Worm (Caenorhabditis elegans): ENCODE data around the gene R05A10.6.

R05A10.6 gene

ce11 chrIV:14137063-14137462 is 28.5 kb upstream of the R05A10.6 start, which contains the start of gene srz-31:
Gene srz-31 (plus strand): TSS chrIV:14137363.
- TF ChIP-seq ama-1 (optimal IDR thresholded peaks at IDR 0.05), result no peak
- TF ChIP-seq scrt-1 (GFP tag; IDR thresholded peaks at IDR 0.05), result no peak
- no peak for TF ChIP-seq sea-1 (GFP tag; conservative IDR thresholded peaks at IDR 0.05)
- no peak for TF ChIP-seq ets-7 (tag; optimal IDR thresholded peaks at IDR 0.05)
- TF ChIP-seq F13C5.2 (tag; optimal IDR thresholded peaks at IDR 0.05), result no peak

ce11 chrIV:14143042-14143441 is 22.5 kb upstream of the R05A10.6 start:
- no peak for TF ChIP-seq flt-1 (GFP tag; IDR thresholded peaks at IDR 0.05)
- TF ChIP-seq tbx-11 (GFP tag; IDR thresholded peaks at IDR 0.05), result no peak
- TF ChIP-seq tbx-37 (GFP tag; conservative IDR thresholded peaks at IDR 0.05), result no peak
- TF ChIP-seq pes-1 (GFP tag; IDR thresholded peaks at IDR 0.05), result no peak
- TF ChIP-seq aly-1 (tag; optimal IDR thresholded peaks at IDR 0.05), result no peak
- no peak for TF ChIP-seq F13C5.2 (tag; optimal IDR thresholded peaks at IDR 0.05)
- TF ChIP-seq ets-7 (tag; optimal IDR thresholded peaks at IDR 0.05), result no peak
- TF ChIP-seq tra-4 (tag; optimal IDR thresholded peaks at IDR 0.05), result no peak
- no peak for TF ChIP-seq hnd-1 (tag; optimal IDR thresholded peaks at IDR 0.05)
- TF ChIP-seq hmg-4 (GFP tag; optimal IDR thresholded peaks at IDR 0.05), result no peak
- no peak for TF ChIP-seq ama-1 (optimal IDR thresholded peaks at IDR 0.05)
- TF ChIP-seq hmbx-1 (tag; optimal IDR thresholded peaks at IDR 0.05), result no peak
- TF ChIP-seq sea-1 (GFP tag; conservative IDR thresholded peaks at IDR 0.05), result no peak
- TF ChIP-seq scrt-1 (GFP tag; IDR thresholded peaks at IDR 0.05), result no peak
- no peak for TF ChIP-seq ceh-13 (GFP tag; optimal IDR thresholded peaks at IDR 0.05)
- TF ChIP-seq B0310.2 (tag; optimal IDR thresholded peaks at IDR 0.05), result no peak
- no peak for TF ChIP-seq ceh-36 (tag; optimal IDR thresholded peaks at IDR 0.05)

DNA sequence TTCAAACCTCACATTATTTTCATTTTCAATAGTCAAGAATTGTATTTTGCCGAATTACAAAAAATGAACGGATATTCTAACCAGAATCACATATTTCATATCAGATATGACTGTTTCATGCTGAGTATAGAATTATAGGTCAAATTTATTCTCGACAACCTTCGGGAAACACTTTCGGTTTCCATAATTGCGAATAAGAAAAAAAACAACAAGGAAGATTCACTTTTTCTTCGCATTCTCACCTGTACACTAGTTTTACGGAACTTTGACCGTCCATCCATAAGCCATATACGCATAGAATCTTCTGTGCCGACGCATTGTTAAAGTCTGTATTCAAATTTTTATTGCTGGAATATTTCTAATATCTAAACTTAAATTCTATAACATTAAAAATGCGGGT is 20.0 kb upstream of the R05A10.6 start, which contains the start of gene oac-37:
Gene oac-37 (plus strand): TSS at position 301 of the 400 bp plus-strand sequence.
- TF ChIP-seq ceh-13 (GFP tag; optimal IDR thresholded peaks at IDR 0.05), result no peak
- no peak for TF ChIP-seq hnd-1 (tag; optimal IDR thresholded peaks at IDR 0.05)
- no peak for TF ChIP-seq ceh-36 (tag; optimal IDR thresholded peaks at IDR 0.05)
- no peak for TF ChIP-seq hmg-4 (GFP tag; optimal IDR thresholded peaks at IDR 0.05)
- TF ChIP-seq pes-1 (GFP tag; IDR thresholded peaks at IDR 0.05), result no peak
- TF ChIP-seq F13C5.2 (tag; optimal IDR thresholded peaks at IDR 0.05), result no peak

ce11 chrIV:14153261-14153660 is 12.3 kb upstream of the R05A10.6 start, which contains the start of gene oac-38:
Gene oac-38 (minus strand): TSS chrIV:14153361.
- TF ChIP-seq tbx-37 (GFP tag; conservative IDR thresholded peaks at IDR 0.05), result no peak
- TF ChIP-seq B0310.2 (tag; optimal IDR thresholded peaks at IDR 0.05), result no peak
- TF ChIP-seq ets-7 (tag; optimal IDR thresholded peaks at IDR 0.05), result no peak
- TF ChIP-seq hmbx-1 (tag; optimal IDR thresholded peaks at IDR 0.05), result no peak
- TF ChIP-seq tra-4 (tag; optimal IDR thresholded peaks at IDR 0.05), result no peak
- TF ChIP-seq F13C5.2 (tag; optimal IDR thresholded peaks at IDR 0.05), result no peak
- no peak for TF ChIP-seq pes-1 (GFP tag; IDR thresholded peaks at IDR 0.05)
- TF ChIP-seq flt-1 (GFP tag; IDR thresholded peaks at IDR 0.05), result no peak
- no peak for TF ChIP-seq tbx-11 (GFP tag; IDR thresholded peaks at IDR 0.05)
- TF ChIP-seq hnd-1 (tag; optimal IDR thresholded peaks at IDR 0.05), result no peak
- no peak for TF ChIP-seq scrt-1 (GFP tag; IDR thresholded peaks at IDR 0.05)
- TF ChIP-seq sea-1 (GFP tag; conservative IDR thresholded peaks at IDR 0.05), result no peak
- TF ChIP-seq hmg-4 (GFP tag; optimal IDR thresholded peaks at IDR 0.05), result no peak
- TF ChIP-seq ceh-36 (tag; optimal IDR thresholded peaks at IDR 0.05), result no peak
- no peak for TF ChIP-seq ama-1 (optimal IDR thresholded peaks at IDR 0.05)
- no peak for TF ChIP-seq aly-1 (tag; optimal IDR thresholded peaks at IDR 0.05)

DNA sequence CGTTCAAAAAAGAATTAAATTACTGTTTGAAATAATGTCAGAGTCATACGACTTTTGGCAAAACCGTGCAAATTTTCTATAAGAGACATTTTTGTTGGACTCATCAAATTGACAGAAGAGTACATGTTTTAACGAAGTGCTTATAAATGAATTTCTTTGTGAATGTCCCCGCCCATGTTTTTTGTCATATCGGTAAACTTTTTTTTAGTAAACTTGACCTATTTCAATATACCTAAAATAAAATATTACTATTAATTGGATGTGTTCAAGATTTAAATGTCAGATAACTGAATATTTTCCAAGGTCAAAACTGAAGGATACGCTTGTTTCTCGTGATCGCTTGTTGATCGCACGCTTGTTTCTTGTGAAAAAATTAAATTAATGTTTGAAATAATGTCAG is 7.5 kb upstream of the R05A10.6 start, which contains the start of gene R05A10.8:
Gene R05A10.8 (minus strand): TSS at position 101 of the 400 bp plus-strand sequence.
- TF ChIP-seq aly-1 (tag; optimal IDR thresholded peaks at IDR 0.05), result no peak
- no peak for TF ChIP-seq ceh-36 (tag; optimal IDR thresholded peaks at IDR 0.05)
- TF ChIP-seq hnd-1 (tag; optimal IDR thresholded peaks at IDR 0.05), result no peak
- no peak for TF ChIP-seq ets-7 (tag; optimal IDR thresholded peaks at IDR 0.05)
- no peak for TF ChIP-seq hmg-4 (GFP tag; optimal IDR thresholded peaks at IDR 0.05)

DNA sequence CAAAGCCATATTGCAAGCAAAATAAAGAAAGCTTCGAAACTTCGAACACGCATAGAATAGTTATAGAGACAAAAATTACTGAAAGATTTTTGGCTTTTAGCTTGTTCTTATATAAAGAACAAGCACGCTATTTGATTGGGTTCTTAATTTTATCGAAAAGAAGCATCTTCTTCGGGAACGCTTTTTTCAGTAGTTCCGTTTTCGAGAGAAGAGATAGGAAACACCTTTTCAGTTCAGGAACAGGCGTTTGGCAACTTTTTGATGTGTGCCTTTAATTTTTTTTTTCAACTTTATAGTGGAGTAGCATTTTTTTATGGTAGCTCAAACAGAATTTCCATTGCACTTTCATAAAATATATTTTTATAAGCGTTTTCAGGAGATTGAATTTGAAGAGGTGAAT is 2.8 kb upstream of the R05A10.6 start, which contains the start of gene R05A10.7:
Gene R05A10.7 (minus strand): TSS at position 101 of the 400 bp plus-strand sequence.
- TF ChIP-seq B0310.2 (tag; optimal IDR thresholded peaks at IDR 0.05) (no peak), scrt-1 (GFP tag; IDR thresholded peaks at IDR 0.05) (no peak), aly-1 (tag; optimal IDR thresholded peaks at IDR 0.05) (no peak)

- TF ChIP-seq ceh-36 (tag; optimal IDR thresholded peaks at IDR 0.05) (no peak), ama-1 (optimal IDR thresholded peaks at IDR 0.05) (no peak), hmg-4 (GFP tag; optimal IDR thresholded peaks at IDR 0.05) (no peak)
Observed at ce11 chrIV:14164109-14164508, 1.5 kb upstream of the R05A10.6 start.

DNA sequence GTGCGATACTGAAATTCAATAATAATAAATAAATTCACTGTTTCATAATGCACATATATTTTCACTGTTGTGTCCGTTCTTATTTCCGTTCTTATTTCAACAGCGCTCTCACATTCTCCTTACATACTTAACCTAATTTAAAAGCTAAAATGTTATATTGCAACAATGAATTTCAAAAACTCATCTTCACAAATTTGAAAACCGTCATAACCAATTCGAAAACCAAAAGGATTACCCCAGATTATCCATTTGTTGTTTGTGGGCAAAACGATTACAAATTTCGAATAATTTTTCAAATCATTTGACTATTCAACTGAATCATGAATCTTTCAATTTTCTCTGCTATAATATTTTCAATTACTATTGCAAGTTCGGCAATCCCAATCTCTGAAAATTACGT is 6.6 kb downstream of the R05A10.6 start, which contains the start of gene R05A10.4:
Gene R05A10.4 (plus strand): TSS at position 301 of the 400 bp plus-strand sequence.
- no peak for TF ChIP-seq hmbx-1 (tag; optimal IDR thresholded peaks at IDR 0.05)
- TF ChIP-seq hmg-4 (GFP tag; optimal IDR thresholded peaks at IDR 0.05), result no peak
- no peak for TF ChIP-seq aly-1 (tag; optimal IDR thresholded peaks at IDR 0.05)
- no peak for TF ChIP-seq flt-1 (GFP tag; IDR thresholded peaks at IDR 0.05)
- no peak for TF ChIP-seq scrt-1 (GFP tag; IDR thresholded peaks at IDR 0.05)
- no peak for TF ChIP-seq ceh-36 (tag; optimal IDR thresholded peaks at IDR 0.05)
- TF ChIP-seq B0310.2 (tag; optimal IDR thresholded peaks at IDR 0.05), result no peak
- TF ChIP-seq tbx-11 (GFP tag; IDR thresholded peaks at IDR 0.05), result no peak
- TF ChIP-seq hnd-1 (tag; optimal IDR thresholded peaks at IDR 0.05), result no peak
- TF ChIP-seq F13C5.2 (tag; optimal IDR thresholded peaks at IDR 0.05), result no peak
- TF ChIP-seq tra-4 (tag; optimal IDR thresholded peaks at IDR 0.05), result no peak

Measured in whole organism, early embryonic.